Worm (Caenorhabditis elegans) whole organism, L4/young adult: ENCODE data around the gene gap-1.

Experiments used
- W03F9.2 ChIP-seq: fragments of 150-350 bp; optimal IDR thresholded peaks from 2 replicates; lab custom pipeline; 2014; ENCODE audit warnings: missing biosample characterization, missing genetic modification characterization
- dao-5 ChIP-seq: sonication (generic microtip); optimal IDR thresholded peaks from 2 replicates; lab custom pipeline; 2016; ENCODE audit warnings: missing genotype, missing genetic modification characterization, moderate library complexity, missing compliant biosample characterization
- him-1 ChIP-seq: sonication (generic microtip); optimal IDR thresholded peaks from 2 replicates; lab custom pipeline; 2016; ENCODE audit warnings: missing genotype, missing genetic modification reagents, missing genetic modification characterization, missing compliant biosample characterization

ce11 chrX:2199140-2199539 is 6.8 kb downstream of the gap-1 start, which contains the start of gene T24C12.1:
- no peak for TF ChIP-seq him-1 (tag; lab: Kevin White, UChicago)
- TF ChIP-seq dao-5 (tag; lab: Kevin White, UChicago): no peak
- TF ChIP-seq W03F9.2 (tag; lab: Kevin White, UChicago): no peak
